Fruit fly (Drosophila melanogaster) whole organism, embryonic: ENCODE results near the gene Cyt-c-p.

Experiments used
- Atf3 ChIP-seq: fragments of 200-800 bp; sonication (Bioruptor generic); optimal IDR thresholded peaks from 3 replicates; lab custom pipeline; 2016; ENCODE audit warnings: missing biosample characterization, missing genetic modification characterization
- Awh ChIP-seq: fragments of 200-800 bp; sonication (Bioruptor generic); IDR thresholded peaks from 2 replicates; pipeline ENCODE4, ENCODE4 v1.3.6; 2022; ENCODE audit warnings: missing biosample characterization, missing genetic modification characterization
- CG10209 ChIP-seq: fragments of 200-800 bp; sonication (Bioruptor generic); optimal IDR thresholded peaks from 3 replicates; lab custom pipeline; 2017; ENCODE audit warnings: missing biosample characterization, mild to moderate bottlenecking, missing genetic modification characterization, missing genetic modification reagents
- CG10462 ChIP-seq: fragments of 200-800 bp; sonication (Bioruptor generic); optimal IDR thresholded peaks from 2 replicates; lab custom pipeline; 2016; ENCODE audit warnings: missing biosample characterization, missing genetic modification characterization
- CG10979 ChIP-seq: fragments of 200-800 bp; sonication (Bioruptor generic); optimal IDR thresholded peaks from 2 replicates; lab custom pipeline; 2018; ENCODE audit warnings: missing biosample characterization, mild to moderate bottlenecking, missing genetic modification characterization, moderate library complexity
- CG11456 ChIP-seq: fragments of 200-800 bp; sonication (Bioruptor generic); IDR thresholded peaks from 3 replicates; pipeline ENCODE4 v1.3.6; 2022; ENCODE audit warnings: missing biosample characterization, missing genetic modification characterization
- CG12769 ChIP-seq: fragments of 200-800 bp; sonication (Bioruptor generic); optimal IDR thresholded peaks from 2 replicates; lab custom pipeline; 2019; ENCODE audit warnings: missing biosample characterization, mild to moderate bottlenecking, missing genetic modification characterization, moderate library complexity
- CG15011 ChIP-seq: fragments of 200-800 bp; sonication (Bioruptor generic); optimal IDR thresholded peaks from 3 replicates; lab custom pipeline; 2018; ENCODE audit warnings: missing biosample characterization, mild to moderate bottlenecking, missing genetic modification characterization
- CG15073 ChIP-seq: fragments of 200-800 bp; sonication (Bioruptor generic); optimal IDR thresholded peaks from 2 replicates; lab custom pipeline; 2016; ENCODE audit warnings: missing biosample characterization, missing genetic modification characterization
- CG15269 ChIP-seq: fragments of 200-800 bp; sonication (Bioruptor generic); optimal IDR thresholded peaks from 2 replicates; lab custom pipeline; 2018; ENCODE audit warnings: missing biosample characterization, mild to moderate bottlenecking, missing genetic modification characterization, moderate library complexity
- CG17912 ChIP-seq: fragments of 200-800 bp; sonication (Bioruptor generic); optimal IDR thresholded peaks from 2 replicates; lab custom pipeline; 2018; ENCODE audit warnings: missing biosample characterization, mild to moderate bottlenecking, missing genetic modification characterization
- CG18011 ChIP-seq: fragments of 200-800 bp; sonication (Bioruptor generic); optimal IDR thresholded peaks from 2 replicates; lab custom pipeline; 2017; ENCODE audit warnings: missing biosample characterization, missing genetic modification characterization, mild to moderate bottlenecking, moderate library complexity, missing genotype
- CG18262 ChIP-seq: fragments of 200-800 bp; optimal IDR thresholded peaks from 3 replicates; lab custom pipeline; 2019; ENCODE audit warnings: missing biosample characterization, mild to moderate bottlenecking, missing genetic modification characterization, moderate library complexity
- CG30403 ChIP-seq: fragments of 200-800 bp; sonication (Bioruptor generic); optimal IDR thresholded peaks from 3 replicates; lab custom pipeline; 2016; ENCODE audit warnings: missing biosample characterization, missing genetic modification characterization
- CG31224 ChIP-seq: fragments of 200-800 bp; sonication (Bioruptor generic); IDR thresholded peaks from 2 replicates; pipeline ENCODE4 v1.3.6; 2022; ENCODE audit warnings: missing biosample characterization, missing genetic modification characterization
- CG31365 ChIP-seq: fragments of 200-800 bp; sonication (Bioruptor generic); optimal IDR thresholded peaks from 2 replicates; lab custom pipeline; 2018; ENCODE audit warnings: missing biosample characterization, mild to moderate bottlenecking, missing genetic modification characterization
- CG31441 ChIP-seq: fragments of 200-800 bp; sonication (Bioruptor generic); IDR thresholded peaks from 2 replicates; pipeline ENCODE4 v1.3.6; 2022; ENCODE audit warnings: missing biosample characterization, missing genetic modification characterization
- CG32767 ChIP-seq: fragments of 200-800 bp; sonication (Bioruptor generic); IDR thresholded peaks from 2 replicates; pipeline ENCODE4 v1.3.6; 2022; ENCODE audit warnings: missing biosample characterization, missing genetic modification characterization
- CG43689 ChIP-seq: fragments of 200-800 bp; sonication (Bioruptor generic); IDR thresholded peaks from 2 replicates; pipeline ENCODE4 v1.3.6; 2022; ENCODE audit warnings: missing biosample characterization, missing genetic modification characterization
- CG7928 ChIP-seq: fragments of 200-800 bp; sonication (Bioruptor generic); optimal IDR thresholded peaks from 2 replicates; lab custom pipeline; 2017; ENCODE audit warnings: missing biosample characterization, mild to moderate bottlenecking, missing genetic modification characterization
- Camta ChIP-seq: fragments of 200-800 bp; sonication (Bioruptor generic); optimal IDR thresholded peaks from 2 replicates; lab custom pipeline; 2016; ENCODE audit warnings: missing biosample characterization, missing genetic modification characterization
- Deaf1 ChIP-seq: fragments of 200-800 bp; optimal IDR thresholded peaks from 3 replicates; lab custom pipeline; 2019; ENCODE audit warnings: missing biosample characterization, mild to moderate bottlenecking, missing genetic modification characterization, moderate library complexity
- Fer3 ChIP-seq: fragments of 200-800 bp; sonication (Bioruptor generic); optimal IDR thresholded peaks from 2 replicates; lab custom pipeline; 2018; ENCODE audit warnings: missing biosample characterization, mild to moderate bottlenecking, missing genetic modification characterization, moderate library complexity
- Gug ChIP-seq: fragments of 200-800 bp; sonication (Bioruptor generic); IDR thresholded peaks from 4 replicates; pipeline ENCODE4 v1.3.6; 2022; ENCODE audit warnings: missing biosample characterization, missing genetic modification characterization
- Jarid2 ChIP-seq: fragments of 200-800 bp; sonication (Bioruptor generic); optimal IDR thresholded peaks from 3 replicates; lab custom pipeline; 2017; ENCODE audit warnings: mild to moderate bottlenecking, missing biosample characterization, missing genetic modification reagents, missing genetic modification characterization
- NC2α ChIP-seq: fragments of 200-800 bp; sonication (Bioruptor generic); optimal IDR thresholded peaks from 2 replicates; lab custom pipeline; 2016; ENCODE audit warnings: missing biosample characterization, missing genetic modification characterization
- NFAT ChIP-seq: fragments of 200-800 bp; sonication (Bioruptor generic); IDR thresholded peaks from 2 replicates; pipeline ENCODE4 v1.3.6; 2022; ENCODE audit warnings: missing biosample characterization, missing genetic modification characterization
- Nf-YC ChIP-seq: fragments of 200-800 bp; optimal IDR thresholded peaks from 3 replicates; lab custom pipeline; 2019; ENCODE audit warnings: missing biosample characterization, mild to moderate bottlenecking, missing genetic modification characterization, moderate library complexity
- amos ChIP-seq: fragments of 200-800 bp; sonication (Bioruptor generic); IDR thresholded peaks from 2 replicates; pipeline ENCODE4 v1.3.6; 2022; ENCODE audit warnings: missing biosample characterization, missing genetic modification characterization; ENCODE audit not compliant: partially characterized antibody
- ap ChIP-seq: fragments of 200-800 bp; sonication (Bioruptor generic); IDR thresholded peaks from 2 replicates; pipeline ENCODE4 v1.3.6; 2022; ENCODE audit warnings: missing biosample characterization, missing genetic modification characterization
- ato ChIP-seq: fragments of 200-800 bp; sonication (Bioruptor generic); IDR thresholded peaks from 2 replicates; pipeline ENCODE4 v1.3.6; 2022; ENCODE audit warnings: missing biosample characterization, missing genetic modification characterization; ENCODE audit not compliant: partially characterized antibody
- bcd ChIP-seq: fragments of 200-800 bp; sonication (Bioruptor generic); optimal IDR thresholded peaks from 2 replicates; lab custom pipeline; 2017; ENCODE audit warnings: missing biosample characterization, mild to moderate bottlenecking, missing genetic modification characterization
- ci ChIP-seq: fragments of 200-800 bp; sonication (Bioruptor generic); IDR thresholded peaks from 3 replicates; pipeline ENCODE4 v1.3.6; 2022; ENCODE audit warnings: missing biosample characterization, missing genetic modification characterization
- dati ChIP-seq: fragments of 200-800 bp; sonication (Bioruptor generic); IDR thresholded peaks from 2 replicates; pipeline ENCODE4 v1.3.6; 2022; ENCODE audit warnings: missing biosample characterization, missing genetic modification characterization
- dmrt99B ChIP-seq: fragments of 200-800 bp; sonication (Bioruptor generic); optimal IDR thresholded peaks from 2 replicates; lab custom pipeline; 2018; ENCODE audit warnings: missing biosample characterization, mild to moderate bottlenecking, missing genetic modification characterization, moderate library complexity
- dpn ChIP-seq, 2 experiments: fragments of 200-800 bp; sonication (Bioruptor generic); optimal IDR thresholded peaks; 3 replicates each; lab custom pipeline; 2016; ENCODE audit warnings: missing biosample characterization in 2 of 2, missing genetic modification characterization in 2 of 2
- en ChIP-seq: fragments of 200-800 bp; sonication (Bioruptor generic); optimal IDR thresholded peaks from 2 replicates; lab custom pipeline; 2016; ENCODE audit warnings: missing biosample characterization, missing genetic modification characterization
- gcm ChIP-seq: fragments of 200-800 bp; sonication (Bioruptor generic); optimal IDR thresholded peaks from 2 replicates; lab custom pipeline; 2019; ENCODE audit warnings: missing biosample characterization, mild to moderate bottlenecking, missing genetic modification characterization, moderate library complexity
- hth ChIP-seq: fragments of >200 bp; optimal IDR thresholded peaks from 2 replicates; lab custom pipeline; 2017; ENCODE audit warnings: inconsistent platforms
- nerfin-1 ChIP-seq: fragments of 200-800 bp; sonication (Bioruptor generic); optimal IDR thresholded peaks from 3 replicates; lab custom pipeline; 2019; ENCODE audit warnings: missing biosample characterization, mild to moderate bottlenecking, missing genetic modification characterization, moderate library complexity
- nerfin-2 ChIP-seq: fragments of 200-800 bp; sonication (Bioruptor generic); IDR thresholded peaks from 2 replicates; pipeline ENCODE4 v1.3.6; 2022; ENCODE audit warnings: missing biosample characterization, missing genetic modification characterization; ENCODE audit not compliant: partially characterized antibody
- pfk ChIP-seq: fragments of 200-800 bp; sonication (Bioruptor generic); optimal IDR thresholded peaks from 2 replicates; lab custom pipeline; 2018; ENCODE audit warnings: missing biosample characterization, mild to moderate bottlenecking, missing genetic modification characterization, moderate library complexity
- pho ChIP-seq: fragments of 200-800 bp; sonication (Bioruptor generic); optimal IDR thresholded peaks from 2 replicates; lab custom pipeline; 2016; ENCODE audit warnings: missing biosample characterization, missing genetic modification characterization
- prd ChIP-seq, 3 experiments: fragments of >200 bp in 2 of 3; fragments of 200-800 bp in 1 of 3; sonication (Bioruptor generic) in 1 of 3; optimal IDR thresholded peaks in 2 of 3; IDR thresholded peaks in 1 of 3; 2 replicates in 2 of 3; 3 replicates in 1 of 3; pipeline versions ENCODE4 v1.3.6 to Lab custom; 2017 to 2022; ENCODE audit warnings: missing biosample characterization in 1 of 3, missing genetic modification characterization in 1 of 3
- salm ChIP-seq: fragments of 200-800 bp; sonication (Bioruptor generic); optimal IDR thresholded peaks from 2 replicates; lab custom pipeline; 2018; ENCODE audit warnings: missing biosample characterization, mild to moderate bottlenecking, missing genetic modification characterization
- schlank ChIP-seq: fragments of 200-800 bp; sonication (Bioruptor generic); optimal IDR thresholded peaks from 2 replicates; lab custom pipeline; 2018; ENCODE audit warnings: missing biosample characterization, mild to moderate bottlenecking, missing genetic modification characterization
- ssp ChIP-seq: fragments of 200-800 bp; sonication (Bioruptor generic); IDR thresholded peaks from 2 replicates; pipeline ENCODE4 v1.3.6; 2022; ENCODE audit warnings: missing biosample characterization, missing genetic modification characterization
- stc ChIP-seq: fragments of 200-800 bp; sonication (Bioruptor generic); IDR thresholded peaks from 2 replicates; pipeline ENCODE4 v1.3.6; 2022; ENCODE audit warnings: missing biosample characterization, missing genetic modification characterization
- trh ChIP-seq: fragments of 200-800 bp; sonication (Bioruptor generic); optimal IDR thresholded peaks from 2 replicates; lab custom pipeline; 2016; ENCODE audit warnings: missing biosample characterization, missing genetic modification characterization
- zen ChIP-seq: fragments of 200-800 bp; sonication (Bioruptor generic); optimal IDR thresholded peaks from 3 replicates; lab custom pipeline; 2018; ENCODE audit warnings: missing biosample characterization, mild to moderate bottlenecking, missing genetic modification characterization, moderate library complexity

Cyt-c-p gene

DNA sequence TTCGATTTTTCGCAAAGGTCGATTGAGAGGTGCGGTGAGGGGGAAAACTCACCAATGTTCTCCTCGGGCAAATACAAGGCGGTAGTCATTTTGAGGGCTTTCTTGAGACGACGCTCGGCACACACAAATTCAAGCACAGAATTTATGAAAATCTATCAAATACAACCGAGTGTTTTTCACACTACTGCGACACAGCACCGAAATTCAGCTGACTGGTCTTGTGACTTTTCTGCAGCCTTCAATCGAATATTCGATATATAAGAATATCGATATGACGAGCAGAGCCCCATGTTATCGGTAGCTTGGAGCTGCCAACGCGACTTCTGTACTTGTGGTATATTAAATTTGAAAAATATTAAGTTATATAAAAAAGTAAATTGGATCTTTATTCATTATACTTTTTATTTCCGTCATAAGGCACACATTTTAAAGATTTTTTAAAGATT lies 7.9 kb downstream of the Cyt-c-p start, which contains the start of gene VhaSFD (continued):
- TF ChIP-seq en (GFP tag; lab: Kevin White, UChicago) (no peak), zen (tag; lab: Kevin White, UChicago) (no peak), Nf-YC (peak; percentile 36), ci (GFP tag; lab: Robert Waterston, UW) (0 out of 3 replicates have a peak, but pooled peaks have one; percentile 5), CG11456 (peak; percentile 57; the same call in 1 of the 3 replicates), CG10209 (GFP tag; lab: Kevin White, UChicago) (no peak), CG30403 (GFP tag; lab: Kevin White, UChicago) (peak; percentile 39), hth (lab: Kevin White, UChicago) (no peak), Atf3 (GFP tag; lab: Kevin White, UChicago) (no peak), ato (GFP tag; lab: Robert Waterston, UW) (peak; percentile 47; the same call in 1 of the 2 replicates), amos (peak; percentile 69; the same call in 1 of the 2 replicates), CG31365 (tag; lab: Kevin White, UChicago) (no peak), CG10462 (no peak), NFAT (GFP tag; lab: Robert Waterston, UW) (peak; percentile 49; the same call in 1 of the 2 replicates), CG18262 (peak; percentile 31), dati (GFP tag; lab: Robert Waterston, UW) (no peak), stc (no peak), NC2α (GFP tag; lab: Kevin White, UChicago) (no peak), Deaf1 (tag; lab: Kevin White, UChicago) (no peak), CG43689 (GFP tag; lab: Robert Waterston, UW) (no peak), Awh (GFP tag; lab: Robert Waterston, UW) (no peak), ssp (GFP tag; lab: Robert Waterston, UW) (no peak), CG18011 (GFP tag; lab: Kevin White, UChicago) (no peak), CG12769 (no peak), schlank (no peak), CG15073 (GFP tag; lab: Kevin White, UChicago) (no peak), dpn (GFP tag; optimal IDR thresholded peaks at IDR 0.05; lab: Kevin White, UChicago) (no peak), CG7928 (no peak), bcd (no peak), nerfin-1 (tag; lab: Kevin White, UChicago) (peak; percentile 5), pfk (GFP tag; lab: Kevin White, UChicago) (no peak), pho (GFP tag; lab: Kevin White, UChicago) (no peak), nerfin-2 (GFP tag; lab: Robert Waterston, UW) (peak; percentile 76), Fer3 (tag; lab: Kevin White, UChicago) (no peak), CG17912 (GFP tag; lab: Kevin White, UChicago) (no peak), Camta (no peak), Jarid2 (GFP tag; lab: Kevin White, UChicago) (no peak), CG32767 (GFP tag; lab: Robert Waterston, UW) (0 out of 2 replicates have a peak, but pooled peaks have one; percentile 14), Gug (GFP tag; lab: Robert Waterston, UW) (0 out of 4 replicates have a peak, but pooled peaks have one; percentile 7), CG10979 (peak; percentile 27), trh (GFP tag; lab: Kevin White, UChicago) (no peak), dmrt99B (tag; lab: Kevin White, UChicago) (no peak), gcm (GFP tag; lab: Kevin White, UChicago) (no peak), prd (optimal IDR thresholded peaks at IDR 0.05; lab: Kevin White, UChicago) (no peak), prd (GFP tag; IDR thresholded peaks at IDR 0.05; lab: Robert Waterston, UW) (0 out of 3 replicates have a peak, but pooled peaks have one; percentile 5), CG15269 (no peak), CG15011 (GFP tag; lab: Kevin White, UChicago) (no peak), ap (GFP tag; lab: Robert Waterston, UW) (no peak), salm (no peak), CG31441 (GFP tag; lab: Robert Waterston, UW) (no peak; the same call in 1 of the 2 replicates), CG31224 (GFP tag; lab: Robert Waterston, UW) (no peak)
